Worm (Caenorhabditis elegans) whole organism, mixed stage, embryonic: ENCODE results near the gene T19C3.3.

Experiments used
- elt-1 ChIP-seq: sonication (generic microtip); optimal IDR thresholded peaks from 2 replicates; lab custom pipeline; 2017; ENCODE audit warnings: missing genetic modification characterization, mild to moderate bottlenecking, missing compliant biosample characterization, antibody characterized with exemption, moderate library complexity, borderline replicate concordance; ENCODE audit not compliant: insufficient read depth
- lsy-2 ChIP-seq: fragments of 150-350 bp; optimal IDR thresholded peaks from 2 replicates; lab custom pipeline; 2014; ENCODE audit warnings: missing biosample characterization, missing genetic modification characterization
- unc-62 ChIP-seq: fragments of 150-350 bp; optimal IDR thresholded peaks from 2 replicates; lab custom pipeline; 2014; ENCODE audit warnings: missing biosample characterization, missing genetic modification reagents, missing genetic modification characterization

- no peak for TF ChIP-seq elt-1 (tag; lab: Kevin White, UChicago)
- no peak for TF ChIP-seq lsy-2 (tag; lab: Kevin White, UChicago)
- no peak for TF ChIP-seq unc-62 (GFP tag; lab: Kevin White, UChicago)
Observed at ce11 chrIII:644660-645059, 30.3 kb upstream of the T19C3.3 start.
